Worm (Caenorhabditis elegans) whole organism, L3 larva: Measurements from ENCODE around the gene B0218.5.

Experiments
- R02D3.7 ChIP-seq: fragments of 150-350 bp; optimal IDR thresholded peaks from 2 replicates; lab custom pipeline; 2014; ENCODE audit warnings: missing biosample characterization, missing genetic modification characterization
- ZK546.5 ChIP-seq: sonication (generic microtip); optimal IDR thresholded peaks from 2 replicates; lab custom pipeline; 2017; ENCODE audit warnings: missing biosample characterization, missing genetic modification characterization
- ama-1 ChIP-seq: fragments of 150-350 bp; optimal IDR thresholded peaks from 2 replicates; lab custom pipeline; 2018
- ceh-28 ChIP-seq: fragments of 150-350 bp; optimal IDR thresholded peaks from 2 replicates; lab custom pipeline; 2014; ENCODE audit warnings: missing biosample characterization, missing genetic modification reagents, missing genetic modification characterization
- ceh-82 ChIP-seq: fragments of 150-350 bp; optimal IDR thresholded peaks from 2 replicates; lab custom pipeline; 2014; ENCODE audit warnings: missing biosample characterization, missing genetic modification characterization
- ceh-9 ChIP-seq: sonication (generic microtip); optimal IDR thresholded peaks from 2 replicates; lab custom pipeline; 2018; ENCODE audit warnings: missing biosample characterization, missing genetic modification characterization
- egl-27 ChIP-seq: sonication (generic microtip); optimal IDR thresholded peaks from 4 replicates; lab custom pipeline; 2017; ENCODE audit warnings: missing biosample characterization, missing genetic modification reagents, missing genetic modification characterization
- egl-5 ChIP-seq: fragments of 150-350 bp; optimal IDR thresholded peaks from 2 replicates; lab custom pipeline; 2017; ENCODE audit warnings: missing biosample characterization, missing genetic modification reagents, missing genetic modification characterization, inconsistent platforms
- elt-3 ChIP-seq, 3 experiments: fragments of 150-350 bp in 1 of 3; sonication (generic microtip) in 2 of 3; optimal IDR thresholded peaks; 2 replicates in 2 of 3; 4 replicates in 1 of 3; lab custom pipeline; 2014 to 2017; ENCODE audit warnings: missing biosample characterization in 3 of 3, missing genetic modification characterization in 3 of 3
- fkh-10 ChIP-seq: sonication (generic microtip); optimal IDR thresholded peaks from 2 replicates; lab custom pipeline; 2017; ENCODE audit warnings: missing biosample characterization, missing genetic modification reagents, missing genetic modification characterization
- fkh-2 ChIP-seq: fragments of 150-350 bp; optimal IDR thresholded peaks from 2 replicates; lab custom pipeline; 2014; ENCODE audit warnings: missing biosample characterization, missing genetic modification reagents, missing genetic modification characterization
- fos-1 ChIP-seq: fragments of 150-350 bp; optimal IDR thresholded peaks from 2 replicates; lab custom pipeline; 2014; ENCODE audit warnings: missing biosample characterization, missing genetic modification characterization
- hmg-11 ChIP-seq: sonication (generic microtip); optimal IDR thresholded peaks from 2 replicates; lab custom pipeline; 2016; ENCODE audit warnings: missing genetic modification characterization, missing compliant biosample characterization
- jun-1 ChIP-seq: fragments of 150-350 bp; optimal IDR thresholded peaks from 2 replicates; lab custom pipeline; 2014; ENCODE audit warnings: missing biosample characterization, missing genetic modification reagents, missing genetic modification characterization
- lin-15B ChIP-seq: fragments of 150-350 bp; optimal IDR thresholded peaks from 2 replicates; lab custom pipeline; 2014; ENCODE audit warnings: missing biosample characterization, missing genetic modification characterization
- lin-39 ChIP-seq: fragments of 150-350 bp; optimal IDR thresholded peaks from 2 replicates; lab custom pipeline; 2018; ENCODE audit warnings: missing biosample characterization, missing genetic modification reagents, missing genetic modification characterization
- lsy-12 ChIP-seq: sonication (generic microtip); optimal IDR thresholded peaks from 2 replicates; lab custom pipeline; 2016; ENCODE audit warnings: mild to moderate bottlenecking, missing genetic modification characterization, missing compliant biosample characterization
- nfya-1 ChIP-seq: sonication (generic microtip); optimal IDR thresholded peaks from 2 replicates; lab custom pipeline; 2017; ENCODE audit warnings: missing genetic modification characterization, mild to moderate bottlenecking, missing compliant biosample characterization, antibody characterized with exemption, moderate library complexity; ENCODE audit not compliant: insufficient read depth
- nhr-11 ChIP-seq: fragments of 150-350 bp; optimal IDR thresholded peaks from 2 replicates; lab custom pipeline; 2014; ENCODE audit warnings: missing biosample characterization, missing genetic modification characterization
- nhr-12 ChIP-seq: fragments of 150-350 bp; optimal IDR thresholded peaks from 2 replicates; lab custom pipeline; 2014; ENCODE audit warnings: missing biosample characterization, missing genetic modification characterization
- nhr-23 ChIP-seq: fragments of 150-350 bp; optimal IDR thresholded peaks from 2 replicates; lab custom pipeline; 2014; ENCODE audit warnings: missing biosample characterization, missing genetic modification reagents, missing genetic modification characterization
- nhr-67 ChIP-seq: fragments of 150-350 bp; optimal IDR thresholded peaks from 2 replicates; lab custom pipeline; 2014; ENCODE audit warnings: missing biosample characterization, missing genetic modification characterization
- nhr-76 ChIP-seq: fragments of 150-350 bp; sonication (generic microtip); optimal IDR thresholded peaks from 5 replicates; lab custom pipeline; 2014; ENCODE audit warnings: missing biosample characterization, missing genetic modification characterization
- pha-4 ChIP-seq: fragments of 150-350 bp; optimal IDR thresholded peaks from 2 replicates; lab custom pipeline; 2014; ENCODE audit warnings: missing biosample characterization, missing genetic modification reagents, missing genetic modification characterization
- pqm-1 ChIP-seq: fragments of 150-350 bp; optimal IDR thresholded peaks from 2 replicates; lab custom pipeline; 2017; ENCODE audit warnings: missing biosample characterization, missing genetic modification characterization, inconsistent platforms
- sea-2 ChIP-seq: fragments of 150-350 bp; sonication (generic microtip); optimal IDR thresholded peaks from 4 replicates; lab custom pipeline; 2014; ENCODE audit warnings: missing biosample characterization, missing genetic modification reagents, missing genetic modification characterization
- skn-1 ChIP-seq: fragments of 150-350 bp; optimal IDR thresholded peaks from 2 replicates; lab custom pipeline; 2014; ENCODE audit warnings: missing biosample characterization, missing genetic modification characterization
- snpc-4 ChIP-seq: fragments of 150-350 bp; optimal IDR thresholded peaks from 2 replicates; lab custom pipeline; 2014; ENCODE audit warnings: missing biosample characterization, missing genetic modification characterization
- tbx-2 ChIP-seq: sonication (generic microtip); optimal IDR thresholded peaks from 2 replicates; lab custom pipeline; 2016; ENCODE audit warnings: mild to moderate bottlenecking, missing genetic modification characterization, missing compliant biosample characterization
- unc-39 ChIP-seq: sonication (generic microtip); optimal IDR thresholded peaks from 4 replicates; lab custom pipeline; 2017; ENCODE audit warnings: missing biosample characterization, missing genetic modification characterization
- unc-62 ChIP-seq: fragments of 150-350 bp; sonication (generic microtip); optimal IDR thresholded peaks from 4 replicates; lab custom pipeline; 2014; ENCODE audit warnings: missing biosample characterization, missing genetic modification reagents, missing genetic modification characterization
- zag-1 ChIP-seq: fragments of 150-350 bp; optimal IDR thresholded peaks from 2 replicates; lab custom pipeline; 2014; ENCODE audit warnings: missing biosample characterization, missing genetic modification characterization
- ztf-11 ChIP-seq: fragments of 150-350 bp; optimal IDR thresholded peaks from 2 replicates; lab custom pipeline; 2014; ENCODE audit warnings: missing biosample characterization, missing genetic modification characterization
- ztf-4 ChIP-seq: fragments of 150-350 bp; optimal IDR thresholded peaks from 2 replicates; lab custom pipeline; 2014; ENCODE audit warnings: missing biosample characterization, missing genetic modification characterization

B0218.5 gene

ce11 chrIV:8192878-8193277 lies 35.8 kb upstream of the B0218.5 start:
- TF ChIP-seq ztf-11 (no peak), tbx-2 (tag; lab: Kevin White, UChicago) (no peak), ceh-82 (tag; lab: Kevin White, UChicago) (no peak), sea-2 (no peak)
- TF ChIP-seq, all 47 proteins: peak for 0

DNA sequence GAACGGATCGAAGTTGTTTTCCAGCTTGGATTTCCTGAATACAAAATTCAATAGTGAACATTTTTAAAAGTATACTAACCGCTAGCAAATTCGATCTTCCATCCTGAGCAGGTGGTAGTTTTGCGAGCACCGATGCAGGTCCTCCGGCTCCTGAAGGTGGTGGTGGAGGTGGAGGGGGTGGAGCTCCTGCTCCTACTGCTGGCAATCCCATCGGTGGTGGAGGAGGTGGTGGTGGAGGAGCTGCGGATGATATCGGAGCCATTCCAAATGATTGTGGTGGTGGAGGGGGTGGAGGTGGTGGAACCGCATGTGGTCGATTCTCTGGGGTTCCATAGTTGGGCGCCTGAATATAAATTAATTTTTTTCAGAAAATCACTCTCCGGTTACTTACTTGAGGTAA lies 32.6 kb upstream of the B0218.5 start:
- TF ChIP-seq tbx-2 (tag; lab: Kevin White, UChicago): no peak
- TF ChIP-seq ama-1: no peak
- no peak for TF ChIP-seq hmg-11 (tag; lab: Kevin White, UChicago)
- no peak for TF ChIP-seq unc-39 (tag; lab: Kevin White, UChicago)
- TF ChIP-seq fos-1: no peak
- no peak for TF ChIP-seq nhr-11
- no peak for TF ChIP-seq snpc-4 (tag; lab: Kevin White, UChicago)
- no peak for TF ChIP-seq pha-4
- no peak for TF ChIP-seq ceh-9
- no peak for TF ChIP-seq fkh-10 (GFP tag; lab: Kevin White, UChicago)
- TF ChIP-seq unc-62 (GFP tag; lab: Kevin White, UChicago): no peak
- TF ChIP-seq zag-1 (tag; lab: Kevin White, UChicago): no peak
- TF ChIP-seq egl-5 (tag; lab: Kevin White, UChicago): no peak
- TF ChIP-seq lin-39 (tag; lab: Kevin White, UChicago): no peak
- no peak for TF ChIP-seq elt-3 (tag; optimal IDR thresholded peaks at IDR 0.05; lab: Kevin White, UChicago)
- no peak for TF ChIP-seq sea-2
- no peak for TF ChIP-seq skn-1 (tag; lab: Kevin White, UChicago)
- TF ChIP-seq fkh-2 (tag; lab: Kevin White, UChicago): no peak
- TF ChIP-seq nhr-67: no peak

DNA sequence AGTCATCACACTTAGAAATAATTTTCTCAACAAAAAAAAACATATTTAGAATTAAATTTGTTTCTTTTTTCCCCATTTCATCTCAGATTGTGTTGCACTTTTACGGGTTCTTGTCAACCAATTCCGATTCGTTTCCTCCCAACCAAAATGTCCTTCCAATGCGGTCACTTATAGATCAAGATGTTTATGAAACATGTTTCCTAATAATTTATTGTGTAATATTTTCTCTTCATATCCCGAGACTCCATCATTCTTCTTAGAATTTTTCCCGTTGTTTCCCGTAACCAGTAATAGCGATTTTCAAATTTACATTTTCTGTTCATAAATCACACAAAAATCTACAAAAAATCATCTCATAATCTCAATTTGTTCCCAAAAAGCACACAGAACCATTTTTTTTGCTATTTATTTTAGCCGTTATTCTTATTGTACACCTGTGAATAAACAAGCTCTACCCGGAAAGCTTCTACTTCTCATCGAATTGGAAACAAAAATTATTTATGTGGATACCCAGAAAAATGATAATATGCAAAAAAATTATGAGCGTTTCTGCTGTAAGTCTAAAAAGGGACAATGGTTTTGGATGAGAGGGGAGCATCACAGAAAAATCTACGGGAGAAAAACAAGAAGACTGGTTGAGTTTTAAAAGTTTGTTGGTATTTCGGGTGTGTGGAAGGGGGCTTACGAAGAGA lies 31.5 kb upstream of the B0218.5 start:
- no peak for TF ChIP-seq nhr-76 (tag; lab: Kevin White, UChicago)

DNA sequence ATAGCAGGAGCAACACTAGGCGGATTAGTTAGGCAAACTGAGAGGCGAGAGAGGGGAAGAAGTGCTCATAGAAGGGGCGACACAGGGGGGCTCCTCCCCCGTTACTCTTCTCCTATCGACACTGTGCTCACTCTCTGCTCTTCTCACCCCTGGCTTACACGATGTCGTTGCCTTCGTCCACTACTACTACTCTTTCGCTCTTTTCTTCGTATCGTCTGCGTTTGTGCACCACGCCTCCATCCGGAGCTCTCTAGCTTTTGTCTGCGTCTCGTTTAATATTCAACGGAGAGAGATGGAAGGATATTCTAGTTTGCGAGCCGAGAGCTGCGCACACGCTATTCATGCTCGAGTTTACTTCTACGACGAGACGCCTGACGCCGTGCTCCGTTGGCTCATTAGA lies 26.3 kb upstream of the B0218.5 start:
- TF ChIP-seq egl-27 (tag; lab: Kevin White, UChicago) (no peak), ceh-28 (tag; lab: Kevin White, UChicago) (no peak), fkh-10 (GFP tag; lab: Kevin White, UChicago) (peak; percentile 68), ZK546.5 (tag; lab: Kevin White, UChicago) (no peak), fos-1 (no peak), lin-39 (tag; lab: Kevin White, UChicago) (peak; percentile 48), jun-1 (no peak), nhr-23 (tag; lab: Kevin White, UChicago) (no peak), elt-3 (tag; optimal IDR thresholded peaks at IDR 0.05; lab: Kevin White, UChicago) (no peak), unc-62 (GFP tag; lab: Kevin White, UChicago) (no peak), snpc-4 (tag; lab: Kevin White, UChicago) (peak; percentile 17), nhr-11 (peak; percentile 28), lin-15B (no peak), lsy-12 (tag; lab: Kevin White, UChicago) (no peak), pqm-1 (tag; lab: Kevin White, UChicago) (no peak), egl-5 (tag; lab: Kevin White, UChicago) (no peak), nfya-1 (tag; lab: Kevin White, UChicago) (peak; percentile 85), sea-2 (no peak), nhr-12 (tag; lab: Kevin White, UChicago) (no peak), tbx-2 (tag; lab: Kevin White, UChicago) (peak; percentile 20), hmg-11 (tag; lab: Kevin White, UChicago) (peak; percentile 90)

DNA sequence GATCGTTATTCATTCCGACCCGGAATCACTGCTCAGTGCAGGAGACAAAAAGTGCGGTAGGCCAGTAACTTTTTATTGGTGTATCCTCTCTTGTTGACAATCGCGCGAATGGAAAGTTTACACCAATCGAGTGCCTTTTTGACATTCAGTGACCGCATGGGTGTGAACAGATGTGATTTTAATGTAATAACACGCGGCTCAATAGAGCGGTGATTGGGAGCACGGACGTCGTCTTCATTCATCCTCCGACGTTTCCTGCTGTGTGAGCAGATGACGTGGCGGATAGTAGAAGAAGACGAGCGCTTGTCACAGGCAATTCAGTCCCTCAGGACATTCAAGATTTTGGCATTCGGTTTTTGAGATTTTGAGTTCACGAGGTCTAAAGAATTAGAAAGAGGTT lies 25.5 kb upstream of the B0218.5 start:
- TF ChIP-seq lin-39 (tag; lab: Kevin White, UChicago) (peak; percentile 26), ztf-4 (no peak), lsy-12 (tag; lab: Kevin White, UChicago) (peak; percentile 15), R02D3.7 (no peak)
